Worm (Caenorhabditis elegans) whole organism, L1 larva: Measurements from ENCODE around the gene cup-16.
A peak's percentile ranks its signal among the peaks of the same experiment; 100 is the strongest.

Experiments used
- C04F5.9 ChIP-seq: sonication (generic microtip); optimal IDR thresholded peaks from 2 replicates; lab custom pipeline; 2016; ENCODE audit warnings: missing genetic modification characterization, missing compliant biosample characterization
- C16A3.4 ChIP-seq: fragments of 150-350 bp; optimal IDR thresholded peaks from 2 replicates; lab custom pipeline; 2014; ENCODE audit warnings: missing biosample characterization, missing genetic modification characterization
- C34B4.2 ChIP-seq: sonication (generic microtip); optimal IDR thresholded peaks from 2 replicates; lab custom pipeline; 2017; ENCODE audit warnings: mild to moderate bottlenecking, missing genetic modification characterization, missing compliant biosample characterization
- F16B12.6 ChIP-seq: fragments of 150-350 bp; optimal IDR thresholded peaks from 2 replicates; lab custom pipeline; 2014; ENCODE audit warnings: missing biosample characterization, missing genetic modification characterization
- alr-1 ChIP-seq: fragments of 200-800 bp; sonication (Bioruptor generic); optimal IDR thresholded peaks from 2 replicates; lab custom pipeline; 2018; ENCODE audit warnings: borderline replicate concordance, mild to moderate bottlenecking, missing genetic modification characterization, missing compliant biosample characterization
- aly-2 ChIP-seq: fragments of 150-350 bp; optimal IDR thresholded peaks from 2 replicates; lab custom pipeline; 2014; ENCODE audit warnings: missing biosample characterization, missing genetic modification characterization
- ama-1 ChIP-seq: fragments of 150-350 bp; optimal IDR thresholded peaks from 2 replicates; lab custom pipeline; 2014
- blmp-1 ChIP-seq: fragments of 150-350 bp; optimal IDR thresholded peaks from 2 replicates; lab custom pipeline; 2014; ENCODE audit warnings: missing biosample characterization, missing genetic modification characterization
- ceh-8 ChIP-seq: fragments of 200-800 bp; sonication (Bioruptor generic); optimal IDR thresholded peaks from 2 replicates; lab custom pipeline; 2018; ENCODE audit warnings: mild to moderate bottlenecking, missing genetic modification characterization, moderate library complexity, missing compliant biosample characterization
- ceh-82 ChIP-seq, 3 experiments: fragments of 150-350 bp in 1 of 3; sonication (generic microtip) in 2 of 3; optimal IDR thresholded peaks; 2 replicates each; lab custom pipeline; 2014 to 2017; ENCODE audit warnings: missing biosample characterization in 3 of 3, missing genetic modification characterization in 3 of 3
- ceh-88 ChIP-seq: fragments of 200-800 bp; sonication (Bioruptor generic); IDR thresholded peaks from 2 replicates; pipeline ENCODE4 v1.3.6; 2022; ENCODE audit warnings: missing genetic modification characterization, missing compliant biosample characterization
- dpl-1 ChIP-seq, 3 experiments: fragments of 150-350 bp in 2 of 3; sonication (generic microtip) in 1 of 3; optimal IDR thresholded peaks; 2 replicates each; lab custom pipeline; 2014 to 2017; ENCODE audit warnings: missing biosample characterization in 3 of 3, missing genetic modification characterization in 3 of 3, missing genetic modification reagents in 3 of 3
- dsc-1 ChIP-seq: sonication (generic microtip); optimal IDR thresholded peaks from 2 replicates; lab custom pipeline; 2016; ENCODE audit warnings: mild to moderate bottlenecking, missing genetic modification characterization, missing compliant biosample characterization
- efl-1 ChIP-seq, 4 experiments: fragments of 150-350 bp; optimal IDR thresholded peaks in 3 of 4; peaks in 1 of 4; 1 replicate in 1 of 4; 2 replicates in 3 of 4; lab custom pipeline; 2014; ENCODE audit warnings: missing biosample characterization in 2 of 4, missing genetic modification characterization in 2 of 4, missing genetic modification reagents in 2 of 4
- efl-3 ChIP-seq: fragments of 200-800 bp; sonication (Bioruptor generic); optimal IDR thresholded peaks from 2 replicates; lab custom pipeline; 2018; ENCODE audit warnings: mild to moderate bottlenecking, missing genetic modification characterization, missing compliant biosample characterization
- egl-13 ChIP-seq: sonication (generic microtip); optimal IDR thresholded peaks from 2 replicates; lab custom pipeline; 2016; ENCODE audit warnings: missing genotype, missing genetic modification reagents, missing genetic modification characterization, missing compliant biosample characterization
- elt-3 ChIP-seq, 6 experiments: fragments of 150-350 bp in 1 of 6; sonication (generic microtip); optimal IDR thresholded peaks; 2 replicates each; lab custom pipeline; 2017 to 2018; ENCODE audit warnings: missing biosample characterization in 6 of 6, missing genetic modification characterization in 6 of 6, inconsistent platforms in 1 of 6
- ets-5 ChIP-seq: fragments of 200-800 bp; sonication (Bioruptor generic); IDR thresholded peaks from 2 replicates; pipeline ENCODE4 v1.3.6; 2022; ENCODE audit warnings: missing genetic modification characterization, missing compliant biosample characterization
- fkh-4 ChIP-seq: sonication (generic microtip); optimal IDR thresholded peaks from 2 replicates; lab custom pipeline; 2016; ENCODE audit warnings: missing compliant biosample characterization, missing genetic modification characterization, borderline replicate concordance
- fos-1 ChIP-seq: fragments of 150-350 bp; optimal IDR thresholded peaks from 2 replicates; lab custom pipeline; 2014; ENCODE audit warnings: missing biosample characterization, missing genetic modification characterization
- hpl-2 ChIP-seq: fragments of 150-350 bp; optimal IDR thresholded peaks from 2 replicates; lab custom pipeline; 2014; ENCODE audit warnings: missing biosample characterization, missing genetic modification reagents, missing genetic modification characterization
- irx-1 ChIP-seq: sonication (generic microtip); optimal IDR thresholded peaks from 2 replicates; lab custom pipeline; 2016; ENCODE audit warnings: missing genetic modification characterization, missing compliant biosample characterization
- lin-13 ChIP-seq: fragments of 150-350 bp; optimal IDR thresholded peaks from 2 replicates; lab custom pipeline; 2014; ENCODE audit warnings: missing biosample characterization, missing genetic modification reagents, missing genetic modification characterization
- lin-14 ChIP-seq: fragments of 200-800 bp; sonication (Bioruptor generic); optimal IDR thresholded peaks from 2 replicates; lab custom pipeline; 2018; ENCODE audit warnings: mild to moderate bottlenecking, missing genetic modification characterization, moderate library complexity, missing compliant biosample characterization
- lin-35 ChIP-seq, 2 experiments: fragments of 150-350 bp; optimal IDR thresholded peaks; 2 replicates each; lab custom pipeline; 2014; ENCODE audit warnings: missing biosample characterization in 2 of 2, missing genetic modification characterization in 2 of 2, missing genetic modification reagents in 2 of 2
- lin-39 ChIP-seq: fragments of 150-350 bp; optimal IDR thresholded peaks from 2 replicates; lab custom pipeline; 2014; ENCODE audit warnings: missing biosample characterization, missing genetic modification reagents, missing genetic modification characterization
- lir-3 ChIP-seq: sonication (generic microtip); optimal IDR thresholded peaks from 2 replicates; lab custom pipeline; 2016; ENCODE audit warnings: mild to moderate bottlenecking, missing genetic modification characterization, moderate library complexity, missing compliant biosample characterization; ENCODE audit not compliant: poor library complexity
- lsy-2 ChIP-seq, 2 experiments: fragments of 150-350 bp; optimal IDR thresholded peaks; 2 replicates each; lab custom pipeline; 2014; ENCODE audit warnings: missing biosample characterization in 2 of 2, missing genetic modification characterization in 2 of 2
- mab-9 ChIP-seq: fragments of 200-800 bp; sonication (Bioruptor generic); IDR thresholded peaks from 2 replicates; pipeline ENCODE4 v1.3.6; 2022; ENCODE audit warnings: missing genetic modification reagents, missing genetic modification characterization, missing compliant biosample characterization
- mep-1 ChIP-seq: fragments of 150-350 bp; optimal IDR thresholded peaks from 2 replicates; lab custom pipeline; 2014; ENCODE audit warnings: missing biosample characterization, missing genetic modification characterization
- nhr-12 ChIP-seq: sonication (generic microtip); optimal IDR thresholded peaks from 2 replicates; lab custom pipeline; 2017; ENCODE audit warnings: missing biosample characterization, missing genetic modification characterization
- nhr-19 ChIP-seq: fragments of 200-800 bp; sonication (Bioruptor generic); conservative IDR thresholded peaks from 2 replicates; pipeline ENCODE4 v1.3.6; 2022; ENCODE audit warnings: missing genetic modification characterization, missing compliant biosample characterization
- nhr-28 ChIP-seq: fragments of 150-350 bp; optimal IDR thresholded peaks from 2 replicates; lab custom pipeline; 2014; ENCODE audit warnings: missing biosample characterization, missing genetic modification characterization
- nhr-71 ChIP-seq: sonication (generic microtip); optimal IDR thresholded peaks from 2 replicates; lab custom pipeline; 2016; ENCODE audit warnings: mild to moderate bottlenecking, missing genetic modification characterization, moderate library complexity, missing compliant biosample characterization
- nhr-76 ChIP-seq: sonication (generic microtip); optimal IDR thresholded peaks from 2 replicates; lab custom pipeline; 2017; ENCODE audit warnings: missing biosample characterization, missing genetic modification characterization
- nhr-85 ChIP-seq: sonication (generic microtip); peaks from one replicate; lab custom pipeline; 2016; ENCODE audit warnings: missing genetic modification characterization, inconsistent platforms, missing compliant biosample characterization
- nhr-90 ChIP-seq: sonication (generic microtip); optimal IDR thresholded peaks from 2 replicates; lab custom pipeline; 2016; ENCODE audit warnings: mild to moderate bottlenecking, missing genetic modification characterization, missing compliant biosample characterization; ENCODE audit not compliant: poor library complexity
- pag-3 ChIP-seq: sonication (generic microtip); optimal IDR thresholded peaks from 2 replicates; lab custom pipeline; 2017; ENCODE audit warnings: missing genetic modification characterization, mild to moderate bottlenecking, missing compliant biosample characterization, antibody characterized with exemption, borderline replicate concordance; ENCODE audit not compliant: insufficient read depth
- pqm-1 ChIP-seq: sonication (generic microtip); optimal IDR thresholded peaks from 3 replicates; lab custom pipeline; 2017; ENCODE audit warnings: missing biosample characterization, missing genetic modification characterization
- skn-1 ChIP-seq: fragments of 150-350 bp; optimal IDR thresholded peaks from 2 replicates; lab custom pipeline; 2014; ENCODE audit warnings: missing biosample characterization, missing genetic modification characterization
- snpc-4 ChIP-seq: fragments of 150-350 bp; optimal IDR thresholded peaks from 2 replicates; lab custom pipeline; 2014; ENCODE audit warnings: missing biosample characterization, missing genetic modification characterization
- snu-23 ChIP-seq: sonication (generic microtip); optimal IDR thresholded peaks from 2 replicates; lab custom pipeline; 2016; ENCODE audit warnings: missing genetic modification characterization, missing compliant biosample characterization
- sox-4 ChIP-seq: sonication (generic microtip); optimal IDR thresholded peaks from 2 replicates; lab custom pipeline; 2016; ENCODE audit warnings: missing genetic modification characterization, missing compliant biosample characterization
- sup-37 ChIP-seq: fragments of 200-800 bp; sonication (Bioruptor generic); optimal IDR thresholded peaks from 2 replicates; lab custom pipeline; 2018; ENCODE audit warnings: mild to moderate bottlenecking, missing genetic modification characterization, missing compliant biosample characterization
- swsn-7 ChIP-seq: sonication (generic microtip); optimal IDR thresholded peaks from 2 replicates; lab custom pipeline; 2016; ENCODE audit warnings: missing genetic modification characterization, missing compliant biosample characterization
- tbx-2 ChIP-seq: sonication (generic microtip); optimal IDR thresholded peaks from 2 replicates; lab custom pipeline; 2016; ENCODE audit warnings: missing genetic modification characterization, missing compliant biosample characterization
- tlp-1 ChIP-seq: fragments of 150-350 bp; optimal IDR thresholded peaks from 2 replicates; lab custom pipeline; 2014; ENCODE audit warnings: missing biosample characterization, missing genetic modification characterization
- unc-130 ChIP-seq: fragments of 150-350 bp; optimal IDR thresholded peaks from 2 replicates; lab custom pipeline; 2017; ENCODE audit warnings: missing biosample characterization, missing genetic modification characterization, inconsistent platforms
- unc-30 ChIP-seq: sonication (generic microtip); optimal IDR thresholded peaks from 2 replicates; lab custom pipeline; 2017; ENCODE audit warnings: missing biosample characterization, missing genetic modification characterization
- unc-86 ChIP-seq: sonication (generic microtip); optimal IDR thresholded peaks from 2 replicates; lab custom pipeline; 2016; ENCODE audit warnings: missing genetic modification characterization, missing compliant biosample characterization
- unc-98 ChIP-seq: fragments of 200-800 bp; sonication (Bioruptor generic); IDR thresholded peaks from 2 replicates; pipeline ENCODE4 v1.3.6; 2022; ENCODE audit warnings: missing genetic modification characterization, missing compliant biosample characterization
- vab-15 ChIP-seq: sonication (generic microtip); optimal IDR thresholded peaks from 2 replicates; lab custom pipeline; 2017; ENCODE audit warnings: missing genotype, mild to moderate bottlenecking, missing genetic modification characterization, missing compliant biosample characterization
- ztf-11 ChIP-seq, 2 experiments: sonication (generic microtip); optimal IDR thresholded peaks; 2 replicates each; lab custom pipeline; 2016 to 2017; ENCODE audit warnings: missing genetic modification characterization in 2 of 2, missing biosample characterization in 1 of 2, missing compliant biosample characterization in 1 of 2
- ztf-4 ChIP-seq: fragments of 150-350 bp; optimal IDR thresholded peaks from 2 replicates; lab custom pipeline; 2014; ENCODE audit warnings: missing biosample characterization, missing genetic modification characterization

The cup-16 gene

DNA sequence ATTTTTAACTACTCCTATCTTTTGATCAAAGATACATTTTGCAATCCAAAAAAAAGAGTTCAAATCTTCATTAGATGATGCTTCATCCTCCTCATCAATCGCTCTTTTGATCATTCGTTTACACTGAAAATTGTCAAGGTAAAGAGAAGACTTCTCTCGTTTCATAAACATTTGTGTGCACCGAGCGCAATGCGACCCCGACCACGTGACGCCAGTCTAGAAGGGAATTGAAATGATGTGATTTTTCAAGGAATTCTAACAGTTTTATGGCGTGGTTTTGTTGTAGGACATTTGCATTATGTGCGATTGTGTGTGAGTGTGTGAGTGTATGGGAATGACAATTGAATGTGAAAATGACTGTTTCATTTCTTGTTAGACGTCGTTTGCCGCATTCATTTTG, 34.3 kb downstream of the cup-16 start (continued):
- TF ChIP-seq unc-86 (tag; lab: Kevin White, UChicago) = no peak
- TF ChIP-seq nhr-71 = peak; percentile 79
- TF ChIP-seq fkh-4 (tag; lab: Kevin White, UChicago) = no peak
- TF ChIP-seq ama-1 (lab: Kevin White, UChicago) = no peak
- TF ChIP-seq ztf-4 (tag; lab: Kevin White, UChicago) = peak; percentile 8
- no peak for TF ChIP-seq nhr-90
- no peak for TF ChIP-seq ceh-88 (GFP tag; lab: Robert Waterston, UW)
- TF ChIP-seq egl-13 (tag; lab: Kevin White, UChicago) = no peak
- TF ChIP-seq alr-1 (tag; lab: Kevin White, UChicago) = no peak
- no peak for TF ChIP-seq mab-9 (GFP tag; lab: Robert Waterston, UW)
- TF ChIP-seq nhr-12 (tag; lab: Kevin White, UChicago) = no peak
- TF ChIP-seq lin-35 (GFP tag; optimal IDR thresholded peaks at IDR 0.05; lab: Kevin White, UChicago) = peak; percentile 4 to 55
- no peak for TF ChIP-seq unc-98 (GFP tag; lab: Robert Waterston, UW)
- TF ChIP-seq nhr-85 (tag; lab: Kevin White, UChicago) = peak; percentile 78
- no peak for TF ChIP-seq sox-4 (tag; lab: Kevin White, UChicago)
- TF ChIP-seq nhr-76 (tag; lab: Kevin White, UChicago) = no peak
- peak; percentile 72 for TF ChIP-seq nhr-19 (GFP tag; lab: Robert Waterston, UW)
- no peak for TF ChIP-seq lin-13
- peak in 2 of 3 experiments; percentile 8 to 16 for TF ChIP-seq dpl-1 (GFP tag; optimal IDR thresholded peaks at IDR 0.05; lab: Kevin White, UChicago)
- TF ChIP-seq blmp-1 (tag; lab: Kevin White, UChicago) = no peak
- TF ChIP-seq vab-15 (tag; lab: Kevin White, UChicago) = no peak
- peak; percentile 74 for TF ChIP-seq lin-14 (GFP tag; lab: Kevin White, UChicago)
- TF ChIP-seq nhr-28 (tag; lab: Kevin White, UChicago) = no peak
- no peak for TF ChIP-seq hpl-2 (GFP tag; lab: Kevin White, UChicago)
- no peak for TF ChIP-seq unc-30
- no peak for TF ChIP-seq sup-37 (GFP tag; lab: Kevin White, UChicago)
- TF ChIP-seq unc-130 (tag; lab: Kevin White, UChicago) = no peak
- no peak for TF ChIP-seq ets-5 (GFP tag; lab: Robert Waterston, UW)
- TF ChIP-seq ztf-11 (tag; optimal IDR thresholded peaks at IDR 0.05; lab: Kevin White, UChicago) = no peak
- peak; percentile 18 for TF ChIP-seq mep-1 (tag; lab: Kevin White, UChicago)
- peak; percentile 7 for TF ChIP-seq irx-1
- TF ChIP-seq ceh-82 (tag; optimal IDR thresholded peaks at IDR 0.05; lab: Kevin White, UChicago) = no peak
- TF ChIP-seq elt-3 (tag; optimal IDR thresholded peaks at IDR 0.05; lab: Kevin White, UChicago) = no peak
- TF ChIP-seq C16A3.4 (tag; lab: Kevin White, UChicago) = no peak
- TF ChIP-seq F16B12.6 (tag; lab: Kevin White, UChicago) = no peak
- TF ChIP-seq lin-39 = no peak
- no peak for TF ChIP-seq ceh-8 (GFP tag; lab: Kevin White, UChicago)
- no peak for TF ChIP-seq pag-3 (tag; lab: Kevin White, UChicago)
- peak; percentile 48 for TF ChIP-seq lir-3
- TF ChIP-seq efl-3 (GFP tag; lab: Kevin White, UChicago) = no peak
- no peak for TF ChIP-seq skn-1 (tag; lab: Kevin White, UChicago)
- peak in 1 of 2 experiments; percentile 11 for TF ChIP-seq efl-1 (optimal IDR thresholded peaks at IDR 0.05; lab: Kevin White, UChicago)
- peak in 1 of 2 experiments; percentile 74 for TF ChIP-seq efl-1 (GFP tag; optimal IDR thresholded peaks at IDR 0.05 in 1 of 2; lab: Kevin White, UChicago)
- no peak for TF ChIP-seq dsc-1 (tag; lab: Kevin White, UChicago)
- TF ChIP-seq swsn-7 (tag; lab: Kevin White, UChicago) = peak; percentile 24
- no peak for TF ChIP-seq fos-1
- peak; percentile 14 for TF ChIP-seq tbx-2 (tag; lab: Kevin White, UChicago)
- TF ChIP-seq pqm-1 (tag; lab: Kevin White, UChicago) = no peak
- TF ChIP-seq tlp-1 = no peak
- peak; percentile 25 to 53 for TF ChIP-seq lsy-2 (tag; optimal IDR thresholded peaks at IDR 0.05; lab: Kevin White, UChicago)
- no peak for TF ChIP-seq C34B4.2 (tag; lab: Kevin White, UChicago)
- no peak for TF ChIP-seq aly-2
- peak; percentile 73 for TF ChIP-seq snu-23 (GFP tag; lab: Kevin White, UChicago)
- TF ChIP-seq snpc-4 = no peak
- TF ChIP-seq C04F5.9 = no peak
